Fruit fly (Drosophila melanogaster) whole organism, wandering third instar larva: ENCODE measurements around the gene SMC6.

Source experiments
- Abd-B ChIP-seq: fragments of >200 bp; optimal IDR thresholded peaks from 2 replicates; lab custom pipeline; 2017; ENCODE audit warnings: missing biosample characterization, missing genetic modification characterization
- CG32264 ChIP-seq: fragments of 200-800 bp; sonication (Bioruptor generic); optimal IDR thresholded peaks from 2 replicates; lab custom pipeline; 2016; ENCODE audit warnings: missing biosample characterization, missing genetic modification characterization
- CG9705 ChIP-seq: fragments of 200-800 bp; sonication (Bioruptor generic); optimal IDR thresholded peaks from 2 replicates; lab custom pipeline; 2018; ENCODE audit warnings: missing biosample characterization, mild to moderate bottlenecking, missing genetic modification characterization
- CrebA ChIP-seq: fragments of 200-800 bp; sonication (Bioruptor generic); optimal IDR thresholded peaks from 2 replicates; lab custom pipeline; 2016; ENCODE audit warnings: missing biosample characterization, mild to moderate bottlenecking, missing genetic modification characterization, borderline replicate concordance
- Dfd ChIP-seq: fragments of >200 bp; optimal IDR thresholded peaks from 2 replicates; lab custom pipeline; 2017; ENCODE audit warnings: missing biosample characterization, missing genetic modification characterization
- Dif ChIP-seq: fragments of 200-275, 200-300 bp; sonication (Bioruptor generic); optimal IDR thresholded peaks from 2 replicates; lab custom pipeline; 2018; ENCODE audit warnings: missing biosample characterization, missing genetic modification characterization; ENCODE audit not compliant: partially characterized antibody
- GATAd ChIP-seq: sonication (Bioruptor generic); optimal IDR thresholded peaks from 2 replicates; lab custom pipeline; 2016; ENCODE audit warnings: missing biosample characterization, missing genetic modification characterization
- HLH106 ChIP-seq: fragments of 200-800 bp; optimal IDR thresholded peaks from 3 replicates; lab custom pipeline; 2019; ENCODE audit warnings: missing biosample characterization, mild to moderate bottlenecking, missing genetic modification characterization, moderate library complexity
- Hnf4 ChIP-seq: fragments of 200-800 bp; sonication (Bioruptor generic); optimal IDR thresholded peaks from 2 replicates; lab custom pipeline; 2016; ENCODE audit warnings: missing biosample characterization, mild to moderate bottlenecking, missing genetic modification characterization
- Hr78 ChIP-seq: fragments of >200 bp; optimal IDR thresholded peaks from 2 replicates; lab custom pipeline; 2017; ENCODE audit warnings: missing biosample characterization, missing genetic modification characterization
- Hr83 ChIP-seq: fragments of 200-300 bp; sonication (Bioruptor generic); optimal IDR thresholded peaks from 2 replicates; lab custom pipeline; 2016; ENCODE audit warnings: missing biosample characterization, mild to moderate bottlenecking, missing genetic modification characterization, moderate library complexity; ENCODE audit not compliant: poor library complexity, severe bottlenecking
- Jra ChIP-seq: sonication (Bioruptor generic); optimal IDR thresholded peaks from 2 replicates; lab custom pipeline; 2016; ENCODE audit warnings: missing biosample characterization, missing genetic modification characterization
- Mio ChIP-seq: sonication (Bioruptor generic); optimal IDR thresholded peaks from 2 replicates; lab custom pipeline; 2016; ENCODE audit warnings: missing biosample characterization, missing genetic modification characterization
- Myc ChIP-seq: fragments of >200 bp; optimal IDR thresholded peaks from 2 replicates; lab custom pipeline; 2017
- N ChIP-seq: fragments of >200 bp; optimal IDR thresholded peaks from 2 replicates; lab custom pipeline; 2018; ENCODE audit warnings: missing biosample characterization, missing external identifiers, missing genetic modification characterization
- OdsH ChIP-seq: fragments of 200-800 bp; sonication (Bioruptor generic); optimal IDR thresholded peaks from 2 replicates; lab custom pipeline; 2016; ENCODE audit warnings: missing biosample characterization, mild to moderate bottlenecking, missing genetic modification characterization
- Rel ChIP-seq, 2 experiments: fragments of 200-800 bp; sonication (Bioruptor generic) in 1 of 2; optimal IDR thresholded peaks; 2 replicates in 1 of 2; 3 replicates in 1 of 2; lab custom pipeline; 2016 to 2019; ENCODE audit warnings: mild to moderate bottlenecking in 2 of 2, missing biosample characterization in 2 of 2, missing genetic modification characterization in 2 of 2, moderate library complexity in 1 of 2
- Sp1 ChIP-seq: fragments of 200-800 bp; sonication (Bioruptor generic); optimal IDR thresholded peaks from 3 replicates; lab custom pipeline; 2019; ENCODE audit warnings: missing biosample characterization, mild to moderate bottlenecking, missing genetic modification characterization, moderate library complexity
- Vsx2 ChIP-seq: fragments of 200-300, 225-300 bp; sonication (Bioruptor generic); optimal IDR thresholded peaks from 2 replicates; lab custom pipeline; 2018; ENCODE audit warnings: missing biosample characterization, missing genetic modification characterization; ENCODE audit not compliant: partially characterized antibody
- br ChIP-seq: fragments of 200-800 bp; sonication (Bioruptor generic); optimal IDR thresholded peaks from 2 replicates; lab custom pipeline; 2016; ENCODE audit warnings: missing biosample characterization, missing genetic modification characterization
- brk ChIP-seq: fragments of 200-800 bp; sonication (Bioruptor generic); optimal IDR thresholded peaks from 2 replicates; lab custom pipeline; 2016; ENCODE audit warnings: missing biosample characterization, mild to moderate bottlenecking, missing genetic modification characterization
- dl ChIP-seq, 2 experiments: fragments of 175-275, 200-275 bp in 1 of 2; fragments of 200-275 bp in 1 of 2; sonication (Bioruptor generic); optimal IDR thresholded peaks; lab custom pipeline; 2018; ENCODE audit warnings: mild to moderate bottlenecking in 2 of 2, missing biosample characterization in 2 of 2, missing genetic modification characterization in 2 of 2, moderate library complexity in 2 of 2; ENCODE audit not compliant: partially characterized antibody in 2 of 2, insufficient read depth in 1 of 2
- dmrt93B ChIP-seq: fragments of 200-800 bp; sonication (Bioruptor generic); optimal IDR thresholded peaks from 2 replicates; lab custom pipeline; 2018; ENCODE audit warnings: missing biosample characterization, mild to moderate bottlenecking, missing genetic modification characterization
- dsf ChIP-seq: sonication (Bioruptor generic); optimal IDR thresholded peaks from 2 replicates; lab custom pipeline; 2016; ENCODE audit warnings: missing biosample characterization, missing genetic modification characterization, borderline replicate concordance
- ey ChIP-seq: fragments of 200-800 bp; sonication (Bioruptor generic); optimal IDR thresholded peaks from 2 replicates; lab custom pipeline; 2016; ENCODE audit warnings: missing biosample characterization, missing genetic modification characterization
- foxo ChIP-seq, 2 experiments: fragments of 200-800 bp; sonication (Bioruptor generic); optimal IDR thresholded peaks; 2 replicates in 1 of 2; 3 replicates in 1 of 2; lab custom pipeline; 2016 to 2017; ENCODE audit warnings: missing biosample characterization in 2 of 2, missing genetic modification characterization in 2 of 2
- fru ChIP-seq: fragments of 200-800 bp; sonication (Bioruptor generic); optimal IDR thresholded peaks from 3 replicates; lab custom pipeline; 2016; ENCODE audit warnings: missing biosample characterization, mild to moderate bottlenecking, missing genetic modification characterization
- h ChIP-seq: fragments of 200-800 bp; sonication (Bioruptor generic); optimal IDR thresholded peaks from 3 replicates; lab custom pipeline; 2016; ENCODE audit warnings: missing biosample characterization, mild to moderate bottlenecking, missing genetic modification characterization
- jim ChIP-seq: fragments of 175-275, 200-325 bp; sonication (Bioruptor generic); optimal IDR thresholded peaks from 2 replicates; lab custom pipeline; 2016; ENCODE audit warnings: missing biosample characterization, mild to moderate bottlenecking, missing genetic modification characterization
- lola ChIP-seq: fragments of >200 bp; optimal IDR thresholded peaks from 2 replicates; lab custom pipeline; 2017; ENCODE audit warnings: missing biosample characterization, missing genetic modification characterization
- pan ChIP-seq: fragments of >200 bp; optimal IDR thresholded peaks from 2 replicates; lab custom pipeline; 2017
- psq ChIP-seq: fragments of 200-800 bp; sonication (Bioruptor generic); optimal IDR thresholded peaks from 3 replicates; lab custom pipeline; 2017; ENCODE audit warnings: missing biosample characterization, mild to moderate bottlenecking, missing genetic modification characterization, moderate library complexity
- rgr ChIP-seq: fragments of 200-800 bp; sonication (Bioruptor generic); optimal IDR thresholded peaks from 3 replicates; lab custom pipeline; 2016; ENCODE audit warnings: missing biosample characterization, mild to moderate bottlenecking, missing genetic modification characterization
- sage ChIP-seq: fragments of 200-800 bp; sonication (Bioruptor generic); optimal IDR thresholded peaks from 2 replicates; lab custom pipeline; 2016; ENCODE audit warnings: missing biosample characterization, mild to moderate bottlenecking, missing genetic modification characterization
- sv ChIP-seq: fragments of 200-800 bp; sonication (Bioruptor generic); optimal IDR thresholded peaks from 3 replicates; lab custom pipeline; 2016; ENCODE audit warnings: missing biosample characterization, missing genetic modification characterization
- tai ChIP-seq: sonication (Bioruptor generic); optimal IDR thresholded peaks from 2 replicates; lab custom pipeline; 2016; ENCODE audit warnings: missing biosample characterization, missing genetic modification characterization
- usp ChIP-seq: fragments of >200 bp; optimal IDR thresholded peaks from 2 replicates; lab custom pipeline; 2017; ENCODE audit warnings: missing biosample characterization, missing genetic modification characterization
- woc ChIP-seq: sonication (Bioruptor generic); optimal IDR thresholded peaks from 2 replicates; lab custom pipeline; 2016; ENCODE audit warnings: missing biosample characterization, mild to moderate bottlenecking, missing genetic modification characterization

The SMC6 gene

DNA sequence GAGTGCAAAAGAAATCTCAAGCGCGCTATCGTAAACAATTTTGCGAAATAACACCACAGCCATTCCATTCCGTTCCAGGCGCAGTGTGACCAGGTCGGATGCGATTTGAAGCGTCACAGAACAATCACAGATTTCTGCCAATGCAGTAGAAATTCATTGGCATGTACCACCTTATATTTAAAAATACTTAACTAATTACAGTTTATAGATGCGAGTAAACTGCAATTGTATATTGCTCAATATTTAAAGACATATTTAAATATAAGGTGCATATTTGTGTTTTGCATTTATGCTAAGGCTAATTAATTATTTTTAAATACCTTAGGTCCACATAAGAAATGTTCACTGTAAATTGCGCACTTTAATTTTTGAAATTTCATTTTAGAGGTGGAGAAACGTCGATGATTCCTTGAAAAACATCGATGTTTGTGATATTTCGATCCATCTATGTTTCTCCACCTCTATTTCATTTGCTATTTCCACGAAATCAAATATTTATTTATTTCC is at the start of gene SMC6, which contains the start of gene CG6204:
TSS of gene SMC6 (minus strand) at position 51 of the 507 bp plus-strand sequence.
TSS of gene CG6204 (plus strand) at position 460 of the 507 bp plus-strand sequence.
- TF ChIP-seq Myc (lab: Kevin White, UChicago): no peak
- peak; percentile 95 for TF ChIP-seq woc
- TF ChIP-seq psq (GFP tag; lab: Kevin White, UChicago): peak; percentile 90
- peak; percentile 1 for TF ChIP-seq jim
- peak; percentile 94 for TF ChIP-seq fru (GFP tag; lab: Kevin White, UChicago)
- TF ChIP-seq dsf: peak; percentile 84
- TF ChIP-seq tai (GFP tag; lab: Kevin White, UChicago): no peak
- peak; percentile 85 for TF ChIP-seq Jra (GFP tag; lab: Kevin White, UChicago)
- TF ChIP-seq sv: peak; percentile 88
- peak; percentile 96 for TF ChIP-seq CG9705 (GFP tag; lab: Kevin White, UChicago)
- TF ChIP-seq Hr83: peak; percentile 48
- TF ChIP-seq lola (GFP tag; lab: Kevin White, UChicago): no peak
- no peak for TF ChIP-seq usp (GFP tag; lab: Kevin White, UChicago)
- TF ChIP-seq pan (lab: Kevin White, UChicago): no peak
- TF ChIP-seq Vsx2 (GFP tag; lab: Kevin White, UChicago): peak; percentile 48
- TF ChIP-seq GATAd (GFP tag; lab: Kevin White, UChicago): peak; percentile 83
- no peak for TF ChIP-seq CrebA (GFP tag; lab: Kevin White, UChicago)
- TF ChIP-seq br: peak; percentile 89
- TF ChIP-seq Sp1 (GFP tag; lab: Kevin White, UChicago): peak; percentile 94
- TF ChIP-seq brk (GFP tag; lab: Kevin White, UChicago): no peak
- no peak for TF ChIP-seq Abd-B
- peak; percentile 95 for TF ChIP-seq h
- no peak for TF ChIP-seq dl (GFP tag; optimal IDR thresholded peaks at IDR 0.05; lab: Kevin White, UChicago; ENCODE audit: insufficient read depth in 1 of 2, partially characterized antibody in 2 of 2)
- TF ChIP-seq rgr (GFP tag; lab: Kevin White, UChicago): peak; percentile 95
- no peak for TF ChIP-seq Hr78 (GFP tag; lab: Kevin White, UChicago)
- peak in 1 of 2 experiments; percentile 97 for TF ChIP-seq foxo (GFP tag; optimal IDR thresholded peaks at IDR 0.05; lab: Kevin White, UChicago)
- TF ChIP-seq ey (GFP tag; lab: Kevin White, UChicago): peak; percentile 93
- peak; percentile 58 for TF ChIP-seq Mio (GFP tag; lab: Kevin White, UChicago)
- TF ChIP-seq Dif: no peak
- no peak for TF ChIP-seq N (GFP tag; lab: Kevin White, UChicago)
- peak; percentile 93 for TF ChIP-seq Hnf4 (GFP tag; lab: Kevin White, UChicago)
- peak; percentile 98 for TF ChIP-seq HLH106
- TF ChIP-seq CG32264 (GFP tag; lab: Kevin White, UChicago): peak; percentile 77
- peak; percentile 93 for TF ChIP-seq dmrt93B
- peak; percentile 20 for TF ChIP-seq Rel (GFP tag; optimal IDR thresholded peaks at IDR 0.05; lab: Kevin White, UChicago)
- TF ChIP-seq Rel (tag; optimal IDR thresholded peaks at IDR 0.05; lab: Kevin White, UChicago): peak; percentile 84
- peak; percentile 86 for TF ChIP-seq sage (GFP tag; lab: Kevin White, UChicago)
- TF ChIP-seq Dfd (GFP tag; lab: Kevin White, UChicago): no peak
- peak; percentile 94 for TF ChIP-seq OdsH (GFP tag; lab: Kevin White, UChicago)

DNA sequence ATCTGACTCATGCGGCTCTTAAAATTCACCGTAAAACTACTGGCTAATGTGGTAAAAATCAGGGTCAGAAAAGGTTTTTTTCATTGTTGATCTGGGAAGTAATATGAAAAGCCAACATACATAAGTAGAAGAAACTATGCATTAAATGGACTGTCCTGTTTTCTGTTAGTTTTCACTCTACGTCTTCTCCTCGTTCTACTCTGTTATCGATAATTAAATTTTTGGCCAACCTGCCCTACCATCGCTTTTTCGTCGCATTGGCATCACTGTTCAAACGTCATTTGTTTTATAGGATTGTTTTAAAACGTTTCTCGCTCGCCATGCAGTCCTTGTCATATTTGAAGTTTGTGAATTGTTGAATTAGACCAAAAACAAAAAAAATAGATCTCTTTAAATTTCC is 41.5 kb upstream of the SMC6 start:
- TF ChIP-seq psq (GFP tag; lab: Kevin White, UChicago) (peak; percentile 54), Abd-B (no peak)

DNA sequence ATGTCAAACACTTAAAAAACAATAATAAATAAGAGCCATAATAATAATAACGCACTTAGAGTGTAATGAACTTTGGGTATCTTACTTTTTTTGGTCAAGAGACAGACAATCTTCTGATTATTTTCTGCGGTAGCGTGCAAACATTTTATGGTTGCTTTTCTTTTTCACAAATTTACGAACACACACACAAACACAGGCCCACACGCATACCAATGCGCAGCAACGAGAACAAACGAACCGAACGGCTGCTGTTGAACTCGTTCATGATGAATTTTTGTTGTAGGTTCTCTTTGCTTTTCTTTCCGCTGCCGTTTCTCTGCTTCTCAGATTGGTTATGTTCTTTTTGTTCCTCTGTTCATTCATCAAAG is 40.9 kb upstream of the SMC6 start:
- TF ChIP-seq Rel (GFP tag; optimal IDR thresholded peaks at IDR 0.05; lab: Kevin White, UChicago) (no peak), Rel (tag; optimal IDR thresholded peaks at IDR 0.05; lab: Kevin White, UChicago) (peak; percentile 7), CG32264 (GFP tag; lab: Kevin White, UChicago) (no peak), Abd-B (no peak), GATAd (GFP tag; lab: Kevin White, UChicago) (no peak), Mio (GFP tag; lab: Kevin White, UChicago) (no peak), HLH106 (no peak), psq (GFP tag; lab: Kevin White, UChicago) (peak; percentile 69), ey (GFP tag; lab: Kevin White, UChicago) (no peak), CG9705 (GFP tag; lab: Kevin White, UChicago) (no peak), Hnf4 (GFP tag; lab: Kevin White, UChicago) (no peak), fru (GFP tag; lab: Kevin White, UChicago) (no peak)
